Worm (Caenorhabditis elegans) whole organism, L3 larva: ENCODE data around the gene trap-3.

Experiments used
- R02D3.7 ChIP-seq: fragments of 150-350 bp; optimal IDR thresholded peaks from 2 replicates; lab custom pipeline; 2014; ENCODE audit warnings: missing biosample characterization, missing genetic modification characterization
- ZK546.5 ChIP-seq: sonication (generic microtip); optimal IDR thresholded peaks from 2 replicates; lab custom pipeline; 2017; ENCODE audit warnings: missing biosample characterization, missing genetic modification characterization
- aly-2 ChIP-seq: fragments of 150-350 bp; optimal IDR thresholded peaks from 2 replicates; lab custom pipeline; 2014; ENCODE audit warnings: missing biosample characterization, missing genetic modification characterization
- ama-1 ChIP-seq: fragments of 150-350 bp; optimal IDR thresholded peaks from 2 replicates; lab custom pipeline; 2018
- ceh-16 ChIP-seq: sonication (generic microtip); optimal IDR thresholded peaks from 2 replicates; lab custom pipeline; 2017; ENCODE audit warnings: missing biosample characterization, missing genetic modification characterization
- ceh-28 ChIP-seq: fragments of 150-350 bp; optimal IDR thresholded peaks from 2 replicates; lab custom pipeline; 2014; ENCODE audit warnings: missing biosample characterization, missing genetic modification reagents, missing genetic modification characterization
- ceh-82 ChIP-seq: fragments of 150-350 bp; optimal IDR thresholded peaks from 2 replicates; lab custom pipeline; 2014; ENCODE audit warnings: missing biosample characterization, missing genetic modification characterization
- ceh-9 ChIP-seq: sonication (generic microtip); optimal IDR thresholded peaks from 2 replicates; lab custom pipeline; 2018; ENCODE audit warnings: missing biosample characterization, missing genetic modification characterization
- daf-12 ChIP-seq: fragments of 150-350 bp; optimal IDR thresholded peaks from 2 replicates; lab custom pipeline; 2014; ENCODE audit warnings: missing biosample characterization, missing genetic modification reagents, missing genetic modification characterization
- egl-27 ChIP-seq: sonication (generic microtip); optimal IDR thresholded peaks from 4 replicates; lab custom pipeline; 2017; ENCODE audit warnings: missing biosample characterization, missing genetic modification reagents, missing genetic modification characterization
- egl-5 ChIP-seq: fragments of 150-350 bp; optimal IDR thresholded peaks from 2 replicates; lab custom pipeline; 2017; ENCODE audit warnings: missing biosample characterization, missing genetic modification reagents, missing genetic modification characterization, inconsistent platforms
- elt-1 ChIP-seq: fragments of 150-350 bp; optimal IDR thresholded peaks from 2 replicates; lab custom pipeline; 2014; ENCODE audit warnings: missing biosample characterization, missing genetic modification characterization
- elt-2 ChIP-seq: sonication (generic microtip); optimal IDR thresholded peaks from 2 replicates; lab custom pipeline; 2016; ENCODE audit warnings: missing genetic modification reagents, mild to moderate bottlenecking, missing genetic modification characterization, missing compliant biosample characterization
- elt-3 ChIP-seq, 3 experiments: fragments of 150-350 bp in 1 of 3; sonication (generic microtip) in 2 of 3; optimal IDR thresholded peaks; 2 replicates in 2 of 3; 4 replicates in 1 of 3; lab custom pipeline; 2014 to 2017; ENCODE audit warnings: missing biosample characterization in 3 of 3, missing genetic modification characterization in 3 of 3
- eor-1 ChIP-seq, 2 experiments: fragments of 150-350 bp; optimal IDR thresholded peaks; 2 replicates each; lab custom pipeline; 2014 to 2018; ENCODE audit warnings: missing biosample characterization in 2 of 2, missing genetic modification characterization in 2 of 2
- fkh-10 ChIP-seq: sonication (generic microtip); optimal IDR thresholded peaks from 2 replicates; lab custom pipeline; 2017; ENCODE audit warnings: missing biosample characterization, missing genetic modification reagents, missing genetic modification characterization
- fkh-2 ChIP-seq: fragments of 150-350 bp; optimal IDR thresholded peaks from 2 replicates; lab custom pipeline; 2014; ENCODE audit warnings: missing biosample characterization, missing genetic modification reagents, missing genetic modification characterization
- fos-1 ChIP-seq: fragments of 150-350 bp; optimal IDR thresholded peaks from 2 replicates; lab custom pipeline; 2014; ENCODE audit warnings: missing biosample characterization, missing genetic modification characterization
- hmg-11 ChIP-seq: sonication (generic microtip); optimal IDR thresholded peaks from 2 replicates; lab custom pipeline; 2016; ENCODE audit warnings: missing genetic modification characterization, missing compliant biosample characterization
- jun-1 ChIP-seq: fragments of 150-350 bp; optimal IDR thresholded peaks from 2 replicates; lab custom pipeline; 2014; ENCODE audit warnings: missing biosample characterization, missing genetic modification reagents, missing genetic modification characterization
- lin-15B ChIP-seq: fragments of 150-350 bp; optimal IDR thresholded peaks from 2 replicates; lab custom pipeline; 2014; ENCODE audit warnings: missing biosample characterization, missing genetic modification characterization
- lin-39 ChIP-seq: fragments of 150-350 bp; optimal IDR thresholded peaks from 2 replicates; lab custom pipeline; 2018; ENCODE audit warnings: missing biosample characterization, missing genetic modification reagents, missing genetic modification characterization
- lsy-12 ChIP-seq: sonication (generic microtip); optimal IDR thresholded peaks from 2 replicates; lab custom pipeline; 2016; ENCODE audit warnings: mild to moderate bottlenecking, missing genetic modification characterization, missing compliant biosample characterization
- mdl-1 ChIP-seq: fragments of 150-350 bp; optimal IDR thresholded peaks from 2 replicates; lab custom pipeline; 2014; ENCODE audit warnings: missing biosample characterization, missing genetic modification characterization
- mml-1 ChIP-seq: fragments of 150-350 bp; sonication (generic microtip); optimal IDR thresholded peaks from 3 replicates; lab custom pipeline; 2014; ENCODE audit warnings: missing biosample characterization, missing genetic modification characterization
- nfya-1 ChIP-seq: sonication (generic microtip); optimal IDR thresholded peaks from 2 replicates; lab custom pipeline; 2017; ENCODE audit warnings: missing genetic modification characterization, mild to moderate bottlenecking, missing compliant biosample characterization, antibody characterized with exemption, moderate library complexity; ENCODE audit not compliant: insufficient read depth
- nhr-11 ChIP-seq: fragments of 150-350 bp; optimal IDR thresholded peaks from 2 replicates; lab custom pipeline; 2014; ENCODE audit warnings: missing biosample characterization, missing genetic modification characterization
- nhr-12 ChIP-seq: fragments of 150-350 bp; optimal IDR thresholded peaks from 2 replicates; lab custom pipeline; 2014; ENCODE audit warnings: missing biosample characterization, missing genetic modification characterization
- nhr-23 ChIP-seq: fragments of 150-350 bp; optimal IDR thresholded peaks from 2 replicates; lab custom pipeline; 2014; ENCODE audit warnings: missing biosample characterization, missing genetic modification reagents, missing genetic modification characterization
- nhr-237 ChIP-seq: fragments of 150-350 bp; optimal IDR thresholded peaks from 2 replicates; lab custom pipeline; 2014; ENCODE audit warnings: missing biosample characterization, missing genetic modification characterization
- nhr-25 ChIP-seq: sonication (generic microtip); optimal IDR thresholded peaks from 2 replicates; lab custom pipeline; 2017; ENCODE audit warnings: missing biosample characterization, missing genetic modification characterization
- nhr-28 ChIP-seq: fragments of 150-350 bp; optimal IDR thresholded peaks from 2 replicates; lab custom pipeline; 2014; ENCODE audit warnings: missing biosample characterization, missing genetic modification characterization
- nhr-43 ChIP-seq: sonication (generic microtip); optimal IDR thresholded peaks from 2 replicates; lab custom pipeline; 2016; ENCODE audit warnings: mild to moderate bottlenecking, missing genetic modification characterization, missing compliant biosample characterization; ENCODE audit not compliant: poor library complexity, severe bottlenecking
- nhr-67 ChIP-seq: fragments of 150-350 bp; optimal IDR thresholded peaks from 2 replicates; lab custom pipeline; 2014; ENCODE audit warnings: missing biosample characterization, missing genetic modification characterization
- nhr-76 ChIP-seq: fragments of 150-350 bp; sonication (generic microtip); optimal IDR thresholded peaks from 5 replicates; lab custom pipeline; 2014; ENCODE audit warnings: missing biosample characterization, missing genetic modification characterization
- nhr-77 ChIP-seq: fragments of 150-350 bp; optimal IDR thresholded peaks from 2 replicates; lab custom pipeline; 2014; ENCODE audit warnings: missing biosample characterization, missing genetic modification characterization
- pha-4 ChIP-seq: fragments of 150-350 bp; optimal IDR thresholded peaks from 2 replicates; lab custom pipeline; 2014; ENCODE audit warnings: missing biosample characterization, missing genetic modification reagents, missing genetic modification characterization
- pqm-1 ChIP-seq: fragments of 150-350 bp; optimal IDR thresholded peaks from 2 replicates; lab custom pipeline; 2017; ENCODE audit warnings: missing biosample characterization, missing genetic modification characterization, inconsistent platforms
- sea-2 ChIP-seq: fragments of 150-350 bp; sonication (generic microtip); optimal IDR thresholded peaks from 4 replicates; lab custom pipeline; 2014; ENCODE audit warnings: missing biosample characterization, missing genetic modification reagents, missing genetic modification characterization
- skn-1 ChIP-seq: fragments of 150-350 bp; optimal IDR thresholded peaks from 2 replicates; lab custom pipeline; 2014; ENCODE audit warnings: missing biosample characterization, missing genetic modification characterization
- snpc-4 ChIP-seq: fragments of 150-350 bp; optimal IDR thresholded peaks from 2 replicates; lab custom pipeline; 2014; ENCODE audit warnings: missing biosample characterization, missing genetic modification characterization
- tbx-2 ChIP-seq: sonication (generic microtip); optimal IDR thresholded peaks from 2 replicates; lab custom pipeline; 2016; ENCODE audit warnings: mild to moderate bottlenecking, missing genetic modification characterization, missing compliant biosample characterization
- unc-39 ChIP-seq: sonication (generic microtip); optimal IDR thresholded peaks from 4 replicates; lab custom pipeline; 2017; ENCODE audit warnings: missing biosample characterization, missing genetic modification characterization
- unc-62 ChIP-seq: fragments of 150-350 bp; sonication (generic microtip); optimal IDR thresholded peaks from 4 replicates; lab custom pipeline; 2014; ENCODE audit warnings: missing biosample characterization, missing genetic modification reagents, missing genetic modification characterization
- zag-1 ChIP-seq: fragments of 150-350 bp; optimal IDR thresholded peaks from 2 replicates; lab custom pipeline; 2014; ENCODE audit warnings: missing biosample characterization, missing genetic modification characterization
- ztf-11 ChIP-seq: fragments of 150-350 bp; optimal IDR thresholded peaks from 2 replicates; lab custom pipeline; 2014; ENCODE audit warnings: missing biosample characterization, missing genetic modification characterization
- ztf-4 ChIP-seq: fragments of 150-350 bp; optimal IDR thresholded peaks from 2 replicates; lab custom pipeline; 2014; ENCODE audit warnings: missing biosample characterization, missing genetic modification characterization

Gene trap-3

ce11 chrIV:2388949-2389495, at the start of gene trap-3:
Gene trap-3 (plus strand): TSS chrIV:2389445.
- no peak for TF ChIP-seq nhr-12 (tag; lab: Kevin White, UChicago)
- TF ChIP-seq nhr-77 (tag; lab: Kevin White, UChicago) = peak; percentile 29
- peak; percentile 50 for TF ChIP-seq fkh-10 (GFP tag; lab: Kevin White, UChicago)
- TF ChIP-seq pha-4 (tag; lab: Kevin White, UChicago) = peak; percentile 96
- TF ChIP-seq lsy-12 (tag; lab: Kevin White, UChicago) = peak; percentile 98
- TF ChIP-seq ceh-9 (tag; lab: Kevin White, UChicago) = no peak
- TF ChIP-seq nhr-43 = peak; percentile 96
- TF ChIP-seq tbx-2 (tag; lab: Kevin White, UChicago) = peak; percentile 92
- TF ChIP-seq elt-3 (tag; optimal IDR thresholded peaks at IDR 0.05; lab: Kevin White, UChicago) = peak in 1 of 3 experiments; percentile 65
- TF ChIP-seq sea-2 (GFP tag; lab: Kevin White, UChicago) = peak; percentile 84
- TF ChIP-seq aly-2 = no peak
- TF ChIP-seq unc-39 (tag; lab: Kevin White, UChicago) = no peak
- peak; percentile 8 for TF ChIP-seq mdl-1 (tag; lab: Kevin White, UChicago)
- no peak for TF ChIP-seq daf-12 (tag; lab: Kevin White, UChicago)
- peak; percentile 95 for TF ChIP-seq lin-15B (tag; lab: Kevin White, UChicago)
- TF ChIP-seq egl-5 = peak; percentile 49
- no peak for TF ChIP-seq ztf-11
- peak; percentile 84 for TF ChIP-seq ceh-28 (tag; lab: Kevin White, UChicago)
- peak; percentile 88 for TF ChIP-seq elt-2
- peak; percentile 85 for TF ChIP-seq R02D3.7
- TF ChIP-seq ztf-4 = peak; percentile 92
- TF ChIP-seq elt-1 (tag; lab: Kevin White, UChicago) = peak; percentile 34
- peak; percentile 68 for TF ChIP-seq unc-62 (GFP tag; lab: Kevin White, UChicago)
- TF ChIP-seq nhr-11 = peak; percentile 84
- TF ChIP-seq pqm-1 = peak; percentile 55
- peak; percentile 14 for TF ChIP-seq ZK546.5 (tag; lab: Kevin White, UChicago)
- peak; percentile 96 for TF ChIP-seq hmg-11
- no peak for TF ChIP-seq mml-1 (tag; lab: Kevin White, UChicago)
- TF ChIP-seq nhr-28 = no peak
- no peak for TF ChIP-seq nhr-237 (tag; lab: Kevin White, UChicago)
- TF ChIP-seq snpc-4 (tag; lab: Kevin White, UChicago) = peak; percentile 93
- TF ChIP-seq nhr-76 = peak; percentile 50
- TF ChIP-seq nhr-67 = no peak
- TF ChIP-seq ceh-16 (tag; lab: Kevin White, UChicago) = no peak
- no peak for TF ChIP-seq eor-1 (tag; optimal IDR thresholded peaks at IDR 0.05; lab: Kevin White, UChicago)
- peak; percentile 85 for TF ChIP-seq ceh-82 (tag; lab: Kevin White, UChicago)
- TF ChIP-seq egl-27 (tag; lab: Kevin White, UChicago) = no peak
- TF ChIP-seq fkh-2 (tag; lab: Kevin White, UChicago) = no peak
- TF ChIP-seq jun-1 = peak; percentile 91
- peak; percentile 35 for TF ChIP-seq ama-1 (lab: Kevin White, UChicago)
- peak; percentile 99 for TF ChIP-seq nfya-1 (tag; lab: Kevin White, UChicago)
- TF ChIP-seq lin-39 (tag; lab: Kevin White, UChicago) = peak; percentile 97
- TF ChIP-seq fos-1 (tag; lab: Kevin White, UChicago) = no peak
- TF ChIP-seq nhr-25 = peak; percentile 99
- TF ChIP-seq skn-1 (tag; lab: Kevin White, UChicago) = peak; percentile 63
- peak; percentile 96 for TF ChIP-seq nhr-23 (tag; lab: Kevin White, UChicago)
- TF ChIP-seq zag-1 = no peak
